Fruit fly (Drosophila melanogaster): ENCODE measurements around the gene CG7920.

The CG7920 gene

DNA sequence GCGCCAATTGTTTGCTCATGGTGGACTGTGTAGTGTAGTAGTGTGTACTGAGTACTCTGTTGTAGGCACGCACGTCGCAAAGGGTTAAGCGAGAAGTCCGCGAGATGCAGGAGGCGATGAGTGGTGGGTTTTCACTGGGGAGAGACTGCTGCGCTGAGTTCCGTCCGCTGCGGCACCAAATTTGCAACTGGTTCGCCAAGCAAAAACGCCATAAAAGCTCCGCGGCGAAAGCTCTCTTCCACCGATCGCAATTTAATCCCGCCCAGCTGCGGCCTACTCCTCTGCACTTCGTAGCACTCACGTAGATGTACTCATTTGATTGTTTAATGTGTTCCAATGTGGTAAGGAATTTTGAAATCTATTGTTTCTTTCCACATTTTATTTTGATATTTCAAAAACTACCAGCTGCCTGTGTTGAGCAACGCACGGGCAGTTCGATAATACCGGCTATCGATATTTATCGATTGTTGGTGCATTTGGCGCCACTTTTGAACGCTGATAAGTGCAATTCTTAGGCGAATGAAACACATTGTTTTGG is at the start of gene CG7920 (continued):
- TF ChIP-seq dmrt11E (tag; optimal IDR thresholded peaks at IDR 0.05) (no peak), CG9797 (GFP tag; optimal IDR thresholded peaks at IDR 0.05) (peak; percentile 26), CG12236 (GFP tag; optimal IDR thresholded peaks at IDR 0.05) (no peak), CG31441 (GFP tag; IDR thresholded peaks at IDR 0.05) (0 out of 2 replicates have a peak, but pooled peaks have one; percentile 8), Stat92E (GFP tag; optimal IDR thresholded peaks at IDR 0.05) (peak in 1 of 3 experiments; percentile 9), HmgZ (tag; optimal IDR thresholded peaks at IDR 0.05) (peak; percentile 68), CG7928 (GFP tag; optimal IDR thresholded peaks at IDR 0.05) (no peak), CG2120 (GFP tag; optimal IDR thresholded peaks at IDR 0.05) (peak; percentile 54), CG10543 (GFP tag; optimal IDR thresholded peaks at IDR 0.05) (peak; percentile 58), Nf-YC (tag; optimal IDR thresholded peaks at IDR 0.05) (peak; percentile 41), CG10979 (tag; optimal IDR thresholded peaks at IDR 0.05) (peak; percentile 0), unc-4 (GFP tag; IDR thresholded peaks at IDR 0.05; ENCODE audit: partially characterized antibody) (peak; percentile 83), usp (GFP tag; optimal IDR thresholded peaks at IDR 0.05) (no peak), CG3726 (GFP tag; IDR thresholded peaks at IDR 0.05) (0 out of 3 replicates have a peak, but pooled peaks have one; percentile 6), Blimp-1 (GFP tag; optimal IDR thresholded peaks at IDR 0.05) (no peak), so (GFP tag; IDR thresholded peaks at IDR 0.05) (no peak), Drgx (GFP tag; IDR thresholded peaks at IDR 0.05) (peak; percentile 50; the same call in 1 of the 2 replicates), scrt (GFP tag; optimal IDR thresholded peaks at IDR 0.05) (peak; percentile 47), CG12071 (GFP tag; optimal IDR thresholded peaks at IDR 0.05) (peak; percentile 24), CG34376 (GFP tag; optimal IDR thresholded peaks at IDR 0.05) (peak; percentile 77), CG30403 (GFP tag; optimal IDR thresholded peaks at IDR 0.05) (peak; percentile 22), CG3163 (GFP tag; optimal IDR thresholded peaks at IDR 0.05) (no peak), CG42726 (GFP tag; IDR thresholded peaks at IDR 0.05; ENCODE audit: partially characterized antibody) (peak; percentile 46; the same call in 1 of the 2 replicates), bsh (GFP tag; optimal IDR thresholded peaks at IDR 0.05) (peak in 1 of 2 experiments; percentile 14), Atf3 (GFP tag; optimal IDR thresholded peaks at IDR 0.05) (no peak), nerfin-2 (GFP tag; IDR thresholded peaks at IDR 0.05; ENCODE audit: partially characterized antibody) (peak; percentile 55), CG7987 (GFP tag; optimal IDR thresholded peaks at IDR 0.05) (peak; percentile 0), slou (GFP tag; optimal IDR thresholded peaks at IDR 0.05) (no peak), tx (GFP tag; optimal IDR thresholded peaks at IDR 0.05) (no peak), CG16813 (GFP tag; IDR thresholded peaks at IDR 0.05; ENCODE audit: partially characterized antibody) (peak; percentile 75), sens-2 (GFP tag; IDR thresholded peaks at IDR 0.05) (no peak), Nf-YB (GFP tag; optimal IDR thresholded peaks at IDR 0.05) (no peak), tap (tag; optimal IDR thresholded peaks at IDR 0.05) (peak; percentile 11), CG17385 (GFP tag; optimal IDR thresholded peaks at IDR 0.05) (no peak), CG7372 (GFP tag; IDR thresholded peaks at IDR 0.05) (no peak), Eip74EF (GFP tag; optimal IDR thresholded peaks at IDR 0.05) (no peak), Sry-β (GFP tag; optimal IDR thresholded peaks at IDR 0.05) (no peak), Hr39 (optimal IDR thresholded peaks at IDR 0.05) (no peak), CG15269 (tag; optimal IDR thresholded peaks at IDR 0.05) (peak; percentile 10), dmrt99B (tag; optimal IDR thresholded peaks at IDR 0.05) (no peak), fu2 (GFP tag; optimal IDR thresholded peaks at IDR 0.05) (no peak), CG30431 (GFP tag; optimal IDR thresholded peaks at IDR 0.05) (no peak), vfl (GFP tag; optimal IDR thresholded peaks at IDR 0.05) (no peak), Spps (tag; optimal IDR thresholded peaks at IDR 0.05) (no peak), CG16779 (GFP tag; IDR thresholded peaks at IDR 0.05) (no peak), CG6683 (GFP tag; optimal IDR thresholded peaks at IDR 0.05) (no peak), CG2678 (tag; optimal IDR thresholded peaks at IDR 0.05) (peak; percentile 10), mam (GFP tag; optimal IDR thresholded peaks at IDR 0.05) (no peak), hbn (GFP tag; IDR thresholded peaks at IDR 0.05; ENCODE audit: partially characterized antibody) (peak; percentile 54; the same call in 1 of the 2 replicates)
